Fruit fly (Drosophila melanogaster) whole organism, embryonic: Measurements from ENCODE around the gene Hrs.

ENCODE experiments used
- Antp ChIP-seq: fragments of 200-800 bp; sonication (Bioruptor generic); optimal IDR thresholded peaks from 3 replicates; lab custom pipeline; 2016; ENCODE audit warnings: missing biosample characterization, missing genetic modification characterization
- CG11093 ChIP-seq: fragments of 200-800 bp; sonication (Bioruptor generic); IDR thresholded peaks from 3 replicates; pipeline ENCODE4 v1.3.6; 2022; ENCODE audit warnings: missing biosample characterization, missing genetic modification characterization
- CG12769 ChIP-seq: fragments of 200-800 bp; sonication (Bioruptor generic); optimal IDR thresholded peaks from 2 replicates; lab custom pipeline; 2019; ENCODE audit warnings: missing biosample characterization, mild to moderate bottlenecking, missing genetic modification characterization, moderate library complexity
- CG13424 ChIP-seq: fragments of 200-800 bp; sonication (Bioruptor generic); optimal IDR thresholded peaks from 2 replicates; lab custom pipeline; 2019; ENCODE audit warnings: missing biosample characterization, mild to moderate bottlenecking, missing genetic modification characterization, moderate library complexity
- CG13775 ChIP-seq: fragments of 200-800 bp; sonication (Bioruptor generic); optimal IDR thresholded peaks from 3 replicates; lab custom pipeline; 2017; ENCODE audit warnings: missing biosample characterization, mild to moderate bottlenecking, missing genetic modification characterization
- CG14014 ChIP-seq: fragments of 200-800 bp; sonication (Bioruptor generic); IDR thresholded peaks from 2 replicates; pipeline ENCODE4 v1.3.6; 2022; ENCODE audit warnings: missing biosample characterization, missing genetic modification characterization
- CG18599 ChIP-seq: fragments of 200-800 bp; sonication (Bioruptor generic); optimal IDR thresholded peaks from 3 replicates; lab custom pipeline; 2017; ENCODE audit warnings: missing biosample characterization, missing genetic modification characterization, mild to moderate bottlenecking, moderate library complexity, missing genetic modification reagents
- CG2712 ChIP-seq: fragments of 200-800 bp; optimal IDR thresholded peaks from 3 replicates; lab custom pipeline; 2019; ENCODE audit warnings: missing biosample characterization, mild to moderate bottlenecking, missing genetic modification characterization, moderate library complexity
- CG30020 ChIP-seq: fragments of 200-800 bp; optimal IDR thresholded peaks from 2 replicates; lab custom pipeline; 2019; ENCODE audit warnings: missing biosample characterization, mild to moderate bottlenecking, missing genetic modification characterization, moderate library complexity
- CG3065 ChIP-seq: fragments of 200-800 bp; sonication (Bioruptor generic); optimal IDR thresholded peaks from 2 replicates; lab custom pipeline; 2016; ENCODE audit warnings: missing biosample characterization, missing genetic modification characterization
- CG31224 ChIP-seq: fragments of 200-800 bp; sonication (Bioruptor generic); IDR thresholded peaks from 2 replicates; pipeline ENCODE4 v1.3.6; 2022; ENCODE audit warnings: missing biosample characterization, missing genetic modification characterization
- CG31441 ChIP-seq: fragments of 200-800 bp; sonication (Bioruptor generic); IDR thresholded peaks from 2 replicates; pipeline ENCODE4 v1.3.6; 2022; ENCODE audit warnings: missing biosample characterization, missing genetic modification characterization
- CG33213 ChIP-seq: fragments of 200-800 bp; sonication (Bioruptor generic); optimal IDR thresholded peaks from 3 replicates; lab custom pipeline; 2016; ENCODE audit warnings: missing biosample characterization, missing genetic modification characterization
- CG33557 ChIP-seq: fragments of 200-800 bp; sonication (Bioruptor generic); optimal IDR thresholded peaks from 2 replicates; lab custom pipeline; 2019; ENCODE audit warnings: missing biosample characterization, mild to moderate bottlenecking, missing genetic modification characterization, moderate library complexity
- CG7786 ChIP-seq: fragments of 200-800 bp; sonication (Bioruptor generic); optimal IDR thresholded peaks from 2 replicates; lab custom pipeline; 2016; ENCODE audit warnings: missing biosample characterization, missing genetic modification characterization
- CG9215 ChIP-seq: fragments of 200-800 bp; sonication (Bioruptor generic); IDR thresholded peaks from 2 replicates; pipeline ENCODE4 v1.3.6; 2022; ENCODE audit warnings: missing biosample characterization, missing genetic modification characterization
- CoRest ChIP-seq: fragments of 200-800 bp; sonication (Bioruptor generic); optimal IDR thresholded peaks from 3 replicates; lab custom pipeline; 2018; ENCODE audit warnings: missing biosample characterization, mild to moderate bottlenecking, missing genetic modification characterization, moderate library complexity
- Dref ChIP-seq: fragments of 200-800 bp; sonication (Bioruptor generic); IDR thresholded peaks from 2 replicates; pipeline ENCODE4 v1.3.6; 2022; ENCODE audit warnings: missing biosample characterization, missing genetic modification characterization
- Elba2 ChIP-seq: fragments of 200-800 bp; sonication (Bioruptor generic); optimal IDR thresholded peaks from 3 replicates; lab custom pipeline; 2016; ENCODE audit warnings: missing biosample characterization, missing genetic modification characterization
- Gsc ChIP-seq: fragments of 200-800 bp; sonication (Bioruptor generic); IDR thresholded peaks from 2 replicates; pipeline ENCODE4 v1.3.6; 2022; ENCODE audit warnings: missing biosample characterization, missing genetic modification characterization
- HHEX ChIP-seq: fragments of 200-800 bp; sonication (Bioruptor generic); optimal IDR thresholded peaks from 3 replicates; lab custom pipeline; 2017; ENCODE audit warnings: missing biosample characterization, mild to moderate bottlenecking, missing genetic modification characterization, missing genetic modification reagents
- HLH3B ChIP-seq: fragments of 200-800 bp; sonication (Bioruptor generic); IDR thresholded peaks from 2 replicates; pipeline ENCODE4 v1.3.6; 2022; ENCODE audit warnings: missing biosample characterization, missing genetic modification characterization
- Hand ChIP-seq: fragments of 200-800 bp; sonication (Bioruptor generic); optimal IDR thresholded peaks from 2 replicates; lab custom pipeline; 2017; ENCODE audit warnings: mild to moderate bottlenecking, missing biosample characterization, missing genetic modification reagents, missing genetic modification characterization
- Lim3 ChIP-seq: fragments of 200-800 bp; sonication (Bioruptor generic); IDR thresholded peaks from 2 replicates; pipeline ENCODE4 v1.3.6; 2022; ENCODE audit warnings: missing biosample characterization, missing genetic modification characterization
- MESR4 ChIP-seq: fragments of 200-800 bp; sonication (Bioruptor generic); optimal IDR thresholded peaks from 2 replicates; lab custom pipeline; 2018; ENCODE audit warnings: missing biosample characterization, mild to moderate bottlenecking, missing genetic modification characterization, moderate library complexity
- Med ChIP-seq: fragments of 200-800 bp; sonication (Bioruptor generic); peaks from one replicate; lab custom pipeline; 2016; ENCODE audit warnings: missing biosample characterization, missing genetic modification characterization, mild to moderate bottlenecking, inconsistent platforms, moderate library complexity
- Oaz ChIP-seq: fragments of 200-800 bp; sonication (Bioruptor generic); IDR thresholded peaks from 2 replicates; pipeline ENCODE4 v1.3.6; 2022; ENCODE audit warnings: missing biosample characterization, missing genetic modification characterization
- Sox100B ChIP-seq: fragments of 200-800 bp; sonication (Bioruptor generic); optimal IDR thresholded peaks from 3 replicates; lab custom pipeline; 2018; ENCODE audit warnings: missing biosample characterization, mild to moderate bottlenecking, missing genetic modification characterization
- Usf ChIP-seq: fragments of 200-800 bp; sonication (Bioruptor generic); optimal IDR thresholded peaks from 2 replicates; lab custom pipeline; 2017; ENCODE audit warnings: missing genotype, missing biosample characterization, missing genetic modification characterization
- bbx ChIP-seq: fragments of 200-800 bp; sonication (Bioruptor generic); IDR thresholded peaks from 2 replicates; pipeline ENCODE4 v1.3.6; 2022; ENCODE audit warnings: missing biosample characterization, missing genetic modification characterization; ENCODE audit not compliant: partially characterized antibody
- bigmax ChIP-seq: fragments of 200-800 bp; sonication (Bioruptor generic); optimal IDR thresholded peaks from 2 replicates; lab custom pipeline; 2018; ENCODE audit warnings: missing biosample characterization, mild to moderate bottlenecking, missing genetic modification characterization
- cad ChIP-seq: fragments of >200 bp; optimal IDR thresholded peaks from 2 replicates; lab custom pipeline; 2017; ENCODE audit warnings: missing biosample characterization, missing genetic modification characterization
- chif ChIP-seq, 2 experiments: fragments of 200-800 bp; sonication (Bioruptor generic); optimal IDR thresholded peaks; 3 replicates each; lab custom pipeline; 2016; ENCODE audit warnings: missing biosample characterization in 2 of 2, missing genetic modification characterization in 2 of 2
- cwo ChIP-seq: fragments of 200-800 bp; sonication (Bioruptor generic); optimal IDR thresholded peaks from 3 replicates; lab custom pipeline; 2017; ENCODE audit warnings: missing biosample characterization, missing genetic modification characterization, mild to moderate bottlenecking, moderate library complexity, missing genetic modification reagents
- dysf ChIP-seq: fragments of 200-800 bp; sonication (Bioruptor generic); IDR thresholded peaks from 3 replicates; pipeline ENCODE4 v1.3.6; 2022; ENCODE audit warnings: missing biosample characterization, missing genetic modification characterization
- ewg ChIP-seq: fragments of 200-800 bp; sonication (Bioruptor generic); optimal IDR thresholded peaks from 3 replicates; lab custom pipeline; 2017; ENCODE audit warnings: mild to moderate bottlenecking, missing biosample characterization, missing genetic modification reagents, missing genetic modification characterization
- fd102C ChIP-seq: fragments of 200-800 bp; sonication (Bioruptor generic); optimal IDR thresholded peaks from 2 replicates; lab custom pipeline; 2018; ENCODE audit warnings: missing biosample characterization, mild to moderate bottlenecking, missing genetic modification characterization, moderate library complexity
- fd96Cb ChIP-seq: fragments of 200-800 bp; sonication (Bioruptor generic); optimal IDR thresholded peaks from 2 replicates; lab custom pipeline; 2018; ENCODE audit warnings: missing biosample characterization, mild to moderate bottlenecking, missing genetic modification characterization, moderate library complexity
- gce ChIP-seq: fragments of 200-800 bp; sonication (Bioruptor generic); IDR thresholded peaks from 3 replicates; pipeline ENCODE4 v1.3.6; 2022; ENCODE audit warnings: missing biosample characterization, missing genetic modification characterization
- grau ChIP-seq: fragments of 200-800 bp; optimal IDR thresholded peaks from 3 replicates; lab custom pipeline; 2019; ENCODE audit warnings: missing biosample characterization, mild to moderate bottlenecking, missing genetic modification characterization, moderate library complexity
- gsb-n ChIP-seq: fragments of 200-800 bp; sonication (Bioruptor generic); optimal IDR thresholded peaks from 3 replicates; lab custom pipeline; 2018; ENCODE audit warnings: missing biosample characterization, mild to moderate bottlenecking, missing genetic modification characterization
- ham ChIP-seq: fragments of 200-800 bp; sonication (Bioruptor generic); IDR thresholded peaks from 2 replicates; pipeline ENCODE4 v1.3.6; 2022; ENCODE audit warnings: missing biosample characterization, missing genetic modification characterization
- kni ChIP-seq: fragments of 200-800 bp; sonication (Bioruptor generic); optimal IDR thresholded peaks from 3 replicates; lab custom pipeline; 2017; ENCODE audit warnings: mild to moderate bottlenecking, missing biosample characterization, missing genetic modification reagents, missing genetic modification characterization
- knrl ChIP-seq: fragments of 200-800 bp; sonication (Bioruptor generic); IDR thresholded peaks from 3 replicates; pipeline ENCODE4 v1.3.6; 2022; ENCODE audit warnings: missing biosample characterization, missing genetic modification characterization; ENCODE audit not compliant: partially characterized antibody
- lbe ChIP-seq: fragments of 200-800 bp; sonication (Bioruptor generic); optimal IDR thresholded peaks from 2 replicates; lab custom pipeline; 2016; ENCODE audit warnings: missing biosample characterization, mild to moderate bottlenecking, missing genetic modification characterization
- p53 ChIP-seq: fragments of 200-800 bp; sonication (Bioruptor generic); optimal IDR thresholded peaks from 2 replicates; lab custom pipeline; 2016; ENCODE audit warnings: missing biosample characterization, missing genetic modification characterization
- pum ChIP-seq: fragments of 200-800 bp; sonication (Bioruptor generic); optimal IDR thresholded peaks from 2 replicates; lab custom pipeline; 2016; ENCODE audit warnings: missing biosample characterization, missing genetic modification characterization
- sens ChIP-seq: fragments of 200-800 bp; sonication (Bioruptor generic); peaks from one replicate; lab custom pipeline; 2016; ENCODE audit warnings: missing biosample characterization, missing genetic modification characterization
- sisA ChIP-seq: fragments of 200-800 bp; sonication (Bioruptor generic); IDR thresholded peaks from 2 replicates; pipeline ENCODE4 v1.3.6; 2022; ENCODE audit warnings: missing biosample characterization, missing genetic modification characterization
- toy ChIP-seq: fragments of 200-800 bp; sonication (Bioruptor generic); IDR thresholded peaks from 2 replicates; pipeline ENCODE4 v1.3.6; 2022; ENCODE audit warnings: missing biosample characterization, missing genetic modification characterization
- unc-4 ChIP-seq: fragments of 200-800 bp; sonication (Bioruptor generic); IDR thresholded peaks from 2 replicates; pipeline ENCODE4 v1.3.6; 2022; ENCODE audit warnings: missing biosample characterization, missing genetic modification characterization; ENCODE audit not compliant: partially characterized antibody
- zfh2 ChIP-seq: fragments of 200-800 bp; sonication (Bioruptor generic); optimal IDR thresholded peaks from 2 replicates; lab custom pipeline; 2016; ENCODE audit warnings: missing biosample characterization, missing genetic modification characterization

Gene Hrs

DNA sequence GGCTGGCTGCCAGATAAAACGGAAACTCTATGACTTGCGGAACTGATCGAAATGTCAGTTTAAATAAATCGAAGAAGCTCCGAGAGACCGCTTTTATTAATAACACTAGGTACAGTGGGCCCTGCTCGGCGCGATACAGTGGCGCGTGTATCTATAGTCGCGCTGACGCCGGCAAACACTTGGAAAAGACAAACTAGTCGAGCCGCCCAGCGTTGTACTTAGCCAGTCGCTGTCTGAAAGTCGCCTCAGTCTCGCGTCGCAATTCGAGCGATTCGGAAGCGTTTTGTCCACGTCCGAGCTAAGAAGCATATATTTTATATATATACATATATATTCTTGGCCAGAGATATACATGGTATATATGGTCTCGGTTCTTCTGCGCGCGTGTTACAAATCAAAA is 9.9 kb upstream of the Hrs start (continued):
- 0 out of 2 replicates have a peak, but pooled peaks have one; percentile 16 for TF ChIP-seq CG31441 (GFP tag; lab: Robert Waterston, UW)
- TF ChIP-seq sens (GFP tag; lab: Kevin White, UChicago): peak; percentile 70
- TF ChIP-seq dysf (GFP tag; lab: Robert Waterston, UW): peak; percentile 75
- TF ChIP-seq kni (GFP tag; lab: Kevin White, UChicago): no peak
- TF ChIP-seq bigmax (GFP tag; lab: Kevin White, UChicago): no peak
- TF ChIP-seq sisA (GFP tag; lab: Robert Waterston, UW): no peak
- TF ChIP-seq CG33557: no peak
- peak; percentile 93 for TF ChIP-seq grau (tag; lab: Kevin White, UChicago)
- TF ChIP-seq cwo: peak; percentile 32
- no peak for TF ChIP-seq CG3065
- TF ChIP-seq CG9215 (GFP tag; lab: Robert Waterston, UW): peak; percentile 46; the same call in 1 of the 2 replicates
- TF ChIP-seq gsb-n (tag; lab: Kevin White, UChicago): no peak
- peak; percentile 68 for TF ChIP-seq CG18599
- no peak for TF ChIP-seq CG11093 (GFP tag; lab: Robert Waterston, UW)
- TF ChIP-seq toy (GFP tag; lab: Robert Waterston, UW): no peak
- no peak for TF ChIP-seq gce (GFP tag; lab: Robert Waterston, UW)
- TF ChIP-seq bbx: no peak
- peak; percentile 7 for TF ChIP-seq CG2712 (tag; lab: Kevin White, UChicago)
- no peak for TF ChIP-seq lbe (GFP tag; lab: Kevin White, UChicago)
- no peak for TF ChIP-seq fd96Cb
- no peak for TF ChIP-seq chif (GFP tag; optimal IDR thresholded peaks at IDR 0.05; lab: Kevin White, UChicago)
- peak; percentile 31 for TF ChIP-seq CG13424 (tag; lab: Kevin White, UChicago)
- TF ChIP-seq Med (GFP tag; lab: Kevin White, UChicago): peak; percentile 91
- TF ChIP-seq HLH3B (GFP tag; lab: Robert Waterston, UW): no peak
- TF ChIP-seq cad (GFP tag; lab: Kevin White, UChicago): no peak
- TF ChIP-seq CG7786 (GFP tag; lab: Kevin White, UChicago): no peak
- no peak for TF ChIP-seq Lim3 (GFP tag; lab: Robert Waterston, UW)
- no peak for TF ChIP-seq unc-4 (GFP tag; lab: Robert Waterston, UW)
- TF ChIP-seq CoRest (tag; lab: Kevin White, UChicago): no peak
- TF ChIP-seq Elba2 (GFP tag; lab: Kevin White, UChicago): no peak
- no peak for TF ChIP-seq Hand (GFP tag; lab: Kevin White, UChicago)
- peak; percentile 44 for TF ChIP-seq Antp (GFP tag; lab: Kevin White, UChicago)
- no peak for TF ChIP-seq p53 (GFP tag; lab: Kevin White, UChicago)
- TF ChIP-seq fd102C (GFP tag; lab: Kevin White, UChicago): no peak
- TF ChIP-seq ham (GFP tag; lab: Robert Waterston, UW): no peak
- no peak for TF ChIP-seq Usf (GFP tag; lab: Kevin White, UChicago)
- no peak for TF ChIP-seq Gsc (GFP tag; lab: Robert Waterston, UW)
- TF ChIP-seq MESR4 (GFP tag; lab: Kevin White, UChicago): no peak
- TF ChIP-seq CG31224 (GFP tag; lab: Robert Waterston, UW): peak; percentile 55
- TF ChIP-seq knrl (GFP tag; lab: Robert Waterston, UW): no peak
- peak; percentile 29 for TF ChIP-seq zfh2 (GFP tag; lab: Kevin White, UChicago)
- TF ChIP-seq CG33213: no peak
- no peak for TF ChIP-seq Sox100B (GFP tag; lab: Kevin White, UChicago)
- TF ChIP-seq Oaz: no peak
- TF ChIP-seq CG14014 (GFP tag; lab: Robert Waterston, UW): peak; percentile 42
- no peak for TF ChIP-seq pum (GFP tag; lab: Kevin White, UChicago)
- TF ChIP-seq ewg (GFP tag; lab: Kevin White, UChicago): no peak
- TF ChIP-seq Dref (GFP tag; lab: Robert Waterston, UW): 0 out of 2 replicates have a peak, but pooled peaks have one; percentile 32
- no peak for TF ChIP-seq CG13775 (GFP tag; lab: Kevin White, UChicago)
- TF ChIP-seq CG30020 (tag; lab: Kevin White, UChicago): no peak
- TF ChIP-seq CG12769 (tag; lab: Kevin White, UChicago): peak; percentile 59
- peak; percentile 43 for TF ChIP-seq HHEX (GFP tag; lab: Kevin White, UChicago)
